Fruit fly (Drosophila melanogaster): ENCODE measurements around the gene Uvrag.
A peak's percentile ranks its signal among the peaks of the same experiment; 100 is the strongest.

Uvrag gene

DNA sequence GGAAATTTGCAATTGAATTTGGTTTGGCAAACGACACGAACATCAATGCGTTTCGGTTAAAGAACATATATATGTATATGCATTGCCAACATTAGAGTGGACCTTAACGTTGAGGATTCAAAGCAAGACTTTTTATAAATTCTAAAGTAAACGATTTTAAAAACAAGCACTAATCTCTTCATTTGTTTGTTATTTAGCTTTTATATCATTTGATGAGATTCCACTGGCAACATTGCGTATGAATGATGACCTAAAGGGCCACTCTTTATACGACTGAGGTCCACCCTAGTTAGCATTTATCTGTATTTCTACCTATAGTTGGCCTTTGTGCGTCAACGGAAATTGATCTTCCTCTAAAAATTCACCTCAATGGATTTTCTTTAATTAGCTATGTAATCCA lies 27.9 kb upstream of the Uvrag start (continued):
- no peak for TF ChIP-seq Sox15 (GFP tag; optimal IDR thresholded peaks at IDR 0.05)
- no peak for TF ChIP-seq dac (GFP tag; optimal IDR thresholded peaks at IDR 0.05)
- no peak for TF ChIP-seq CG10669 (GFP tag; optimal IDR thresholded peaks at IDR 0.05)
- peak; percentile 32 for TF ChIP-seq pdm3 (GFP tag; optimal IDR thresholded peaks at IDR 0.05)
- peak; percentile 35 for TF ChIP-seq OdsH (GFP tag; optimal IDR thresholded peaks at IDR 0.05)
- TF ChIP-seq CG16779 (tag; optimal IDR thresholded peaks at IDR 0.05) = no peak
- no peak for TF ChIP-seq Eip93F (GFP tag; optimal IDR thresholded peaks at IDR 0.05)
- no peak for TF ChIP-seq Ets21C (GFP tag; optimal IDR thresholded peaks at IDR 0.05)
- peak; percentile 82 for TF ChIP-seq Eip78C (GFP tag)
- no peak for TF ChIP-seq CG8632 (GFP tag; optimal IDR thresholded peaks at IDR 0.05)
- TF ChIP-seq CG6854 (GFP tag; optimal IDR thresholded peaks at IDR 0.05) = no peak
- TF ChIP-seq Eip75B (GFP tag; optimal IDR thresholded peaks at IDR 0.05) = no peak
- no peak for TF ChIP-seq CG9139 (GFP tag; optimal IDR thresholded peaks at IDR 0.05)
- TF ChIP-seq CG6808 (GFP tag; optimal IDR thresholded peaks at IDR 0.05) = no peak
- TF ChIP-seq CG15336 (GFP tag; IDR thresholded peaks at IDR 0.05) = peak; percentile 66
- peak; percentile 29 for TF ChIP-seq Hr4 (GFP tag; optimal IDR thresholded peaks at IDR 0.05)
- TF ChIP-seq CG11294 (GFP tag; IDR thresholded peaks at IDR 0.05) = no peak
- TF ChIP-seq Met (GFP tag; optimal IDR thresholded peaks at IDR 0.05) = peak; percentile 18
- no peak for TF ChIP-seq CG31627 (GFP tag; optimal IDR thresholded peaks at IDR 0.05)

DNA sequence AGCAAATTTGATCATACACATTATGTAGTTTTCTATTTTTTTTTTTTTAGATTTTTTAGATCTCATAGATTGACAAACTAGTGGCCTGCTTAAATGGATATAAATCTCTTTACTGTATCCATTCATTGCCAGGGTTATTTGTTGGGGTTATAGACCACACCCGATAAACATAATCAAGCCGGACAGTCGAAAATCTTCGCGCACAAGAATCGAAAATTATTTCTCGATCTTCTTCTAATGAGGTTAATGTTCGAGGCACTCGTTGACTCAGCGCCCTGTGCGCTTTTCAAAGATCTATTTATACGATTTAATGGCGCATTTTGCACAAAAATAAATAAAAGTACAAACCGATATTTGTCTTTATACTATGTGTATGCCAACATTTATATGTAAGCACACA lies 26.9 kb upstream of the Uvrag start, which contains the start of gene CG31730:
Gene CG31730, minus strand, starts transcription at position 101 of the 400 bp plus-strand sequence.
- TF ChIP-seq CG1621 (tag; optimal IDR thresholded peaks at IDR 0.05) = no peak
- no peak for TF ChIP-seq Blimp-1 (GFP tag; optimal IDR thresholded peaks at IDR 0.05)
- no peak for TF ChIP-seq fkh (GFP tag; optimal IDR thresholded peaks at IDR 0.05)
- TF ChIP-seq Ets96B (tag; optimal IDR thresholded peaks at IDR 0.05) = no peak
- TF ChIP-seq Hr38 (GFP tag; optimal IDR thresholded peaks at IDR 0.05) = no peak
- TF ChIP-seq cyc (GFP tag; optimal IDR thresholded peaks at IDR 0.05) = no peak
- TF ChIP-seq CG8319 (GFP tag; optimal IDR thresholded peaks at IDR 0.05) = no peak

DNA sequence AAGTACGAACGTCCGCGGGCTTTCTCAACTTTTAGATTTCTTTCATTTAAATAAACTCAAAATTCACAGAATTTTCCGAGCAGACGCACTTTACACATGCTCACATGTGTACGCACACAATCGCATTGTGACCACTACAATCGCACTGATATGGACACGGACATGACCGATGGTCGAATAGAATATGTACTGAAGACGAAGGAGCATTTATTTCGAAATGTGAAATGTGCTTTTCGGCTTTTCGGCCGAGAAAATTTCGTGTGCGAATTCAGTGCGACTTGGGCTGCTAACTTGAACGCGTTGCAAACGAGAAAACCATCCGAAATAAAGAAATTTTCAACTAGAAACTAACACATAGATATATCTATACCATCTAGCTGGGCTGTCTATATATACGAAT lies 25.8 kb upstream of the Uvrag start, which contains the start of gene CG44085:
Gene CG44085, plus strand, starts transcription at position 269 of the 400 bp plus-strand sequence.
- no peak for TF ChIP-seq fd59A (GFP tag; optimal IDR thresholded peaks at IDR 0.05)
- TF ChIP-seq CG16779 (tag; optimal IDR thresholded peaks at IDR 0.05) = no peak
- no peak for TF ChIP-seq CG32006 (GFP tag; optimal IDR thresholded peaks at IDR 0.05)
- no peak for TF ChIP-seq Eip75B (GFP tag; optimal IDR thresholded peaks at IDR 0.05)
- TF ChIP-seq CG7368 (GFP tag; optimal IDR thresholded peaks at IDR 0.05) = no peak
- no peak for TF ChIP-seq Blimp-1 (GFP tag; optimal IDR thresholded peaks at IDR 0.05)
- TF ChIP-seq CG6808 (GFP tag; optimal IDR thresholded peaks at IDR 0.05) = no peak
- no peak for TF ChIP-seq svp (GFP tag)
- no peak for TF ChIP-seq CG15336 (GFP tag; IDR thresholded peaks at IDR 0.05)
- TF ChIP-seq esn (GFP tag; optimal IDR thresholded peaks at IDR 0.05) = no peak
- no peak for TF ChIP-seq vri (GFP tag; optimal IDR thresholded peaks at IDR 0.05)
- TF ChIP-seq Ets96B (tag; optimal IDR thresholded peaks at IDR 0.05) = no peak
- no peak for TF ChIP-seq CG9139 (GFP tag; optimal IDR thresholded peaks at IDR 0.05)
- TF ChIP-seq Met (GFP tag; optimal IDR thresholded peaks at IDR 0.05) = no peak

DNA sequence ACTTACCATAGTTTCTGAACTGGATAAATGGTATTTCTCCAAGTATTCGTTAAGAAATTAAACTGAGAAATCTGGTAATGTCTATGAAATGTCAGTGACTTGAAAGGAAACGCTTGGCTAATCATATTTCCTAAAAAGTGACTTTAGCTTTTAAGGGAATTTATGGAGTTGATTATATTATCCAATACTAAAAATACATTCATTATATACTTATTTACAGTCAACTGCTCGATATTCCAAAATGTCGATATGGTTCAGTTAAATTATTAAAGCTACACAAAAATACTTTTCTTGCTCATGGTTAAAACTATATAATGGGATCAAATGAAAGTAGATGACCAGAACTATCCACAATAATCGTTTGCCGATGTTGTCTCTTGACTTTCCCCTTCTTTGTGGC lies 20.8 kb upstream of the Uvrag start, which contains the start of gene CG31848:
Gene CG31848, minus strand, starts transcription at position 101 of the 400 bp plus-strand sequence.
- no peak for TF ChIP-seq CG6276 (GFP tag; optimal IDR thresholded peaks at IDR 0.05)

DNA sequence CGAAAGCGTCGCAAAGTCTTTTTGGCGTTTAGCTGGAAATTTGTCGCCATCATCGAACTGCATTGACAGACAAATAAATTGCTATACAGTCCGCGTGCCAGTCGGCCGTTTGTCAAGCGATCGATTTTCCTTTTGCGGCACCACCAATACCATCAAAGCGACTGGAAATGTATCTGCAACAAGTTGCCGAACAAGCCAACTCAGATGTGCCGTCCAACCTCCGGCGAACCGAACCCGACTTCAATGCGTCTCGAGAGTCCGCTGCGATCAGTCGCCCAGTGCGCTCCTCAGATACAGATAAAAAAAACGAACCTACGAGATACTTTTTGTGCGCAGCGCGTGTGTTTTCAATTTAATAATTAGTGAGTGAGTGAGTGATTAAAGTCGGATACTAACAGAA lies 19.9 kb upstream of the Uvrag start:
- TF ChIP-seq Eip75B (GFP tag; optimal IDR thresholded peaks at IDR 0.05) (no peak), CG11762 (GFP tag; optimal IDR thresholded peaks at IDR 0.05; ENCODE audit: insufficient read depth) (no peak), Eip78C (GFP tag) (peak; percentile 63), CG6163 (GFP tag; IDR thresholded peaks at IDR 0.05) (no peak), fd59A (GFP tag; optimal IDR thresholded peaks at IDR 0.05) (no peak), ss (GFP tag; optimal IDR thresholded peaks at IDR 0.05) (peak in 1 of 2 experiments; percentile 75), CG3919 (GFP tag; optimal IDR thresholded peaks at IDR 0.05) (peak; percentile 27), CG3032 (tag; optimal IDR thresholded peaks at IDR 0.05) (peak; percentile 23), CG8119 (GFP tag; IDR thresholded peaks at IDR 0.05) (0 out of 3 replicates have a peak, but pooled peaks have one; percentile 18), eg (GFP tag; IDR thresholded peaks at IDR 0.05) (peak; percentile 47; the same call in 1 of the 3 replicates), CG32006 (GFP tag; optimal IDR thresholded peaks at IDR 0.05) (peak; percentile 17), CG1621 (tag; optimal IDR thresholded peaks at IDR 0.05) (peak; percentile 41), CG6808 (GFP tag; optimal IDR thresholded peaks at IDR 0.05) (peak; percentile 21)
